Worm (Caenorhabditis elegans) whole organism, L1 larva: ENCODE measurements around the gene col-168.

ENCODE experiments used
- C16A3.4 ChIP-seq: fragments of 150-350 bp; optimal IDR thresholded peaks from 2 replicates; lab custom pipeline; 2014; ENCODE audit warnings: missing biosample characterization, missing genetic modification characterization
- Y116A8C.19 ChIP-seq: sonication (generic microtip); optimal IDR thresholded peaks from 2 replicates; lab custom pipeline; 2016; ENCODE audit warnings: missing compliant biosample characterization, missing genetic modification characterization, borderline replicate concordance
- aha-1 ChIP-seq: fragments of 150-350 bp; optimal IDR thresholded peaks from 2 replicates; lab custom pipeline; 2014; ENCODE audit warnings: missing biosample characterization, missing genetic modification characterization
- aly-2 ChIP-seq: fragments of 150-350 bp; optimal IDR thresholded peaks from 2 replicates; lab custom pipeline; 2014; ENCODE audit warnings: missing biosample characterization, missing genetic modification characterization
- ceh-88 ChIP-seq: fragments of 200-800 bp; sonication (Bioruptor generic); IDR thresholded peaks from 2 replicates; pipeline ENCODE4 v1.3.6; 2022; ENCODE audit warnings: missing genetic modification characterization, missing compliant biosample characterization
- ces-1 ChIP-seq: fragments of 150-350 bp; optimal IDR thresholded peaks from 2 replicates; lab custom pipeline; 2014; ENCODE audit warnings: missing biosample characterization, missing genetic modification reagents, missing genetic modification characterization
- dpl-1 ChIP-seq, 3 experiments: fragments of 150-350 bp in 2 of 3; sonication (generic microtip) in 1 of 3; optimal IDR thresholded peaks; 2 replicates each; lab custom pipeline; 2014 to 2017; ENCODE audit warnings: missing biosample characterization in 3 of 3, missing genetic modification characterization in 3 of 3, missing genetic modification reagents in 3 of 3
- dsc-1 ChIP-seq: sonication (generic microtip); optimal IDR thresholded peaks from 2 replicates; lab custom pipeline; 2016; ENCODE audit warnings: mild to moderate bottlenecking, missing genetic modification characterization, missing compliant biosample characterization
- efl-1 ChIP-seq, 4 experiments: fragments of 150-350 bp; optimal IDR thresholded peaks in 3 of 4; peaks in 1 of 4; 1 replicate in 1 of 4; 2 replicates in 3 of 4; lab custom pipeline; 2014; ENCODE audit warnings: missing biosample characterization in 2 of 4, missing genetic modification characterization in 2 of 4, missing genetic modification reagents in 2 of 4
- egl-13 ChIP-seq: sonication (generic microtip); optimal IDR thresholded peaks from 2 replicates; lab custom pipeline; 2016; ENCODE audit warnings: missing genotype, missing genetic modification reagents, missing genetic modification characterization, missing compliant biosample characterization
- elt-2 ChIP-seq: sonication (generic microtip); optimal IDR thresholded peaks from 2 replicates; lab custom pipeline; 2016; ENCODE audit warnings: missing genetic modification characterization, mild to moderate bottlenecking, inconsistent platforms, missing compliant biosample characterization, missing genetic modification reagents
- fkh-10 ChIP-seq: sonication (generic microtip); optimal IDR thresholded peaks from 2 replicates; lab custom pipeline; 2017; ENCODE audit warnings: missing biosample characterization, missing genetic modification reagents, missing genetic modification characterization
- fkh-4 ChIP-seq: sonication (generic microtip); optimal IDR thresholded peaks from 2 replicates; lab custom pipeline; 2016; ENCODE audit warnings: missing compliant biosample characterization, missing genetic modification characterization, borderline replicate concordance
- fos-1 ChIP-seq: fragments of 150-350 bp; optimal IDR thresholded peaks from 2 replicates; lab custom pipeline; 2014; ENCODE audit warnings: missing biosample characterization, missing genetic modification characterization
- grh-1 ChIP-seq: fragments of 200-800 bp; sonication (Bioruptor generic); IDR thresholded peaks from 2 replicates; pipeline ENCODE4 v1.3.6; 2022; ENCODE audit warnings: missing genetic modification reagents, missing genetic modification characterization, missing compliant biosample characterization
- hpl-2 ChIP-seq: fragments of 150-350 bp; optimal IDR thresholded peaks from 2 replicates; lab custom pipeline; 2014; ENCODE audit warnings: missing biosample characterization, missing genetic modification reagents, missing genetic modification characterization
- irx-1 ChIP-seq: sonication (generic microtip); optimal IDR thresholded peaks from 2 replicates; lab custom pipeline; 2016; ENCODE audit warnings: missing genetic modification characterization, missing compliant biosample characterization
- isw-1 ChIP-seq: fragments of 200-800 bp; sonication (Bioruptor generic); IDR thresholded peaks from 2 replicates; pipeline ENCODE4 v1.3.6; 2022; ENCODE audit warnings: missing genetic modification characterization, missing compliant biosample characterization
- lin-13 ChIP-seq: fragments of 150-350 bp; optimal IDR thresholded peaks from 2 replicates; lab custom pipeline; 2014; ENCODE audit warnings: missing biosample characterization, missing genetic modification reagents, missing genetic modification characterization
- lin-35 ChIP-seq, 2 experiments: fragments of 150-350 bp; optimal IDR thresholded peaks; 2 replicates each; lab custom pipeline; 2014; ENCODE audit warnings: missing biosample characterization in 2 of 2, missing genetic modification characterization in 2 of 2, missing genetic modification reagents in 2 of 2
- lir-3 ChIP-seq: sonication (generic microtip); optimal IDR thresholded peaks from 2 replicates; lab custom pipeline; 2016; ENCODE audit warnings: mild to moderate bottlenecking, missing genetic modification characterization, moderate library complexity, missing compliant biosample characterization; ENCODE audit not compliant: poor library complexity
- lsy-2 ChIP-seq, 2 experiments: fragments of 150-350 bp; optimal IDR thresholded peaks; 2 replicates each; lab custom pipeline; 2014; ENCODE audit warnings: missing biosample characterization in 2 of 2, missing genetic modification characterization in 2 of 2
- mab-9 ChIP-seq: fragments of 200-800 bp; sonication (Bioruptor generic); IDR thresholded peaks from 2 replicates; pipeline ENCODE4 v1.3.6; 2022; ENCODE audit warnings: missing genetic modification reagents, missing genetic modification characterization, missing compliant biosample characterization
- mdl-1 ChIP-seq, 2 experiments: fragments of 150-350 bp; optimal IDR thresholded peaks; 2 replicates each; lab custom pipeline; 2014 to 2017; ENCODE audit warnings: missing biosample characterization in 2 of 2, missing genetic modification characterization in 2 of 2, inconsistent platforms in 1 of 2
- mef-2 ChIP-seq: fragments of 150-350 bp; optimal IDR thresholded peaks from 2 replicates; lab custom pipeline; 2014; ENCODE audit warnings: missing biosample characterization, missing genetic modification characterization
- nhr-12 ChIP-seq: sonication (generic microtip); optimal IDR thresholded peaks from 2 replicates; lab custom pipeline; 2017; ENCODE audit warnings: missing biosample characterization, missing genetic modification characterization
- nhr-20 ChIP-seq: sonication (generic microtip); optimal IDR thresholded peaks from 2 replicates; lab custom pipeline; 2016; ENCODE audit warnings: mild to moderate bottlenecking, missing genetic modification characterization, missing compliant biosample characterization
- nhr-47 ChIP-seq: sonication (generic microtip); optimal IDR thresholded peaks from 2 replicates; lab custom pipeline; 2016; ENCODE audit warnings: mild to moderate bottlenecking, missing genetic modification characterization, moderate library complexity, missing compliant biosample characterization
- nhr-71 ChIP-seq: sonication (generic microtip); optimal IDR thresholded peaks from 2 replicates; lab custom pipeline; 2016; ENCODE audit warnings: mild to moderate bottlenecking, missing genetic modification characterization, moderate library complexity, missing compliant biosample characterization
- nhr-76 ChIP-seq: sonication (generic microtip); optimal IDR thresholded peaks from 2 replicates; lab custom pipeline; 2017; ENCODE audit warnings: missing biosample characterization, missing genetic modification characterization
- nhr-85 ChIP-seq: sonication (generic microtip); peaks from one replicate; lab custom pipeline; 2016; ENCODE audit warnings: missing genetic modification characterization, inconsistent platforms, missing compliant biosample characterization
- nhr-90 ChIP-seq: sonication (generic microtip); optimal IDR thresholded peaks from 2 replicates; lab custom pipeline; 2016; ENCODE audit warnings: mild to moderate bottlenecking, missing genetic modification characterization, missing compliant biosample characterization; ENCODE audit not compliant: poor library complexity
- pag-3 ChIP-seq: sonication (generic microtip); optimal IDR thresholded peaks from 2 replicates; lab custom pipeline; 2017; ENCODE audit warnings: missing genetic modification characterization, mild to moderate bottlenecking, missing compliant biosample characterization, antibody characterized with exemption, borderline replicate concordance; ENCODE audit not compliant: insufficient read depth
- pax-3 ChIP-seq: fragments of 200-800 bp; sonication (Bioruptor generic); optimal IDR thresholded peaks from 2 replicates; lab custom pipeline; 2018; ENCODE audit warnings: mild to moderate bottlenecking, missing genetic modification characterization, moderate library complexity, missing compliant biosample characterization
- pqm-1 ChIP-seq: sonication (generic microtip); optimal IDR thresholded peaks from 3 replicates; lab custom pipeline; 2017; ENCODE audit warnings: missing biosample characterization, missing genetic modification characterization
- skn-1 ChIP-seq: fragments of 150-350 bp; optimal IDR thresholded peaks from 2 replicates; lab custom pipeline; 2014; ENCODE audit warnings: missing biosample characterization, missing genetic modification characterization
- sptf-1 ChIP-seq: fragments of 150-350 bp; optimal IDR thresholded peaks from 2 replicates; lab custom pipeline; 2014; ENCODE audit warnings: missing biosample characterization, missing genetic modification characterization
- swsn-7 ChIP-seq: sonication (generic microtip); optimal IDR thresholded peaks from 2 replicates; lab custom pipeline; 2016; ENCODE audit warnings: missing genetic modification characterization, missing compliant biosample characterization
- tlp-1 ChIP-seq: fragments of 150-350 bp; optimal IDR thresholded peaks from 2 replicates; lab custom pipeline; 2014; ENCODE audit warnings: missing biosample characterization, missing genetic modification characterization
- unc-98 ChIP-seq: fragments of 200-800 bp; sonication (Bioruptor generic); IDR thresholded peaks from 2 replicates; pipeline ENCODE4 v1.3.6; 2022; ENCODE audit warnings: missing genetic modification characterization, missing compliant biosample characterization

col-168 gene

ce11 chrX:6337951-6338350 lies 11.8 kb downstream of the col-168 start, which contains the start of gene C03B1.13:
Gene C03B1.13, minus strand, starts transcription at chrX:6338051.
- TF ChIP-seq grh-1 (GFP tag; lab: Robert Waterston, UW): no peak
- TF ChIP-seq fos-1 (tag; lab: Kevin White, UChicago): no peak
- no peak for TF ChIP-seq sptf-1 (tag; lab: Kevin White, UChicago)
- no peak for TF ChIP-seq pax-3 (tag; lab: Kevin White, UChicago)
- no peak for TF ChIP-seq nhr-71 (tag; lab: Kevin White, UChicago)
- no peak for TF ChIP-seq swsn-7 (tag; lab: Kevin White, UChicago)
- no peak for TF ChIP-seq nhr-20 (tag; lab: Kevin White, UChicago)
- TF ChIP-seq irx-1 (tag; lab: Kevin White, UChicago): no peak
- no peak for TF ChIP-seq ceh-88 (GFP tag; lab: Robert Waterston, UW)
- no peak for TF ChIP-seq nhr-47 (tag; lab: Kevin White, UChicago)
- TF ChIP-seq elt-2 (tag; lab: Kevin White, UChicago): no peak

ce11 chrX:6338446-6338845 lies 12.3 kb downstream of the col-168 start:
- TF ChIP-seq nhr-20 (tag; lab: Kevin White, UChicago) (peak; percentile 41), tlp-1 (peak; percentile 15), elt-2 (tag; lab: Kevin White, UChicago) (peak; percentile 95), unc-98 (no peak), aly-2 (tag; lab: Kevin White, UChicago) (no peak), efl-1 (optimal IDR thresholded peaks at IDR 0.05; lab: Kevin White, UChicago) (no peak), efl-1 (GFP tag; optimal IDR thresholded peaks at IDR 0.05 in 1 of 2; lab: Kevin White, UChicago) (peak in 1 of 2 experiments; percentile 38), pqm-1 (tag; lab: Kevin White, UChicago) (peak; percentile 20), nhr-71 (tag; lab: Kevin White, UChicago) (peak; percentile 15), nhr-90 (tag; lab: Kevin White, UChicago) (peak; percentile 38), lin-35 (GFP tag; optimal IDR thresholded peaks at IDR 0.05; lab: Kevin White, UChicago) (peak in 1 of 2 experiments; percentile 45)
- TF ChIP-seq, all 84 proteins: peak for 8

- TF ChIP-seq fkh-10 (GFP tag; lab: Kevin White, UChicago) (no peak), nhr-76 (tag; lab: Kevin White, UChicago) (no peak), lir-3 (no peak), nhr-20 (tag; lab: Kevin White, UChicago) (no peak), ces-1 (GFP tag; lab: Kevin White, UChicago) (no peak), Y116A8C.19 (no peak), isw-1 (GFP tag; lab: Robert Waterston, UW) (no peak), dpl-1 (GFP tag; optimal IDR thresholded peaks at IDR 0.05; lab: Kevin White, UChicago) (no peak), aly-2 (tag; lab: Kevin White, UChicago) (no peak), lsy-2 (tag; optimal IDR thresholded peaks at IDR 0.05; lab: Kevin White, UChicago) (no peak), C16A3.4 (tag; lab: Kevin White, UChicago) (no peak), swsn-7 (tag; lab: Kevin White, UChicago) (no peak), mab-9 (GFP tag; lab: Robert Waterston, UW) (no peak), egl-13 (tag; lab: Kevin White, UChicago) (no peak), aha-1 (tag; lab: Kevin White, UChicago) (no peak), nhr-47 (tag; lab: Kevin White, UChicago) (no peak), mef-2 (tag; lab: Kevin White, UChicago) (no peak), unc-98 (no peak), nhr-85 (tag; lab: Kevin White, UChicago) (no peak)
Observed at ce11 chrX:6341513-6341912, 15.3 kb downstream of the col-168 start, which contains the start of gene C03B1.7. Gene C03B1.7, plus strand, starts transcription at chrX:6341813.

ce11 chrX:6345785-6346184 lies 19.6 kb downstream of the col-168 start:
- TF ChIP-seq nhr-12 (no peak), grh-1 (GFP tag; lab: Robert Waterston, UW) (no peak), nhr-47 (tag; lab: Kevin White, UChicago) (no peak), nhr-90 (tag; lab: Kevin White, UChicago) (no peak), nhr-85 (tag; lab: Kevin White, UChicago) (no peak), pag-3 (tag; lab: Kevin White, UChicago) (no peak), hpl-2 (GFP tag; lab: Kevin White, UChicago) (no peak), isw-1 (GFP tag; lab: Robert Waterston, UW) (no peak), skn-1 (tag; lab: Kevin White, UChicago) (no peak), lin-13 (GFP tag; lab: Kevin White, UChicago) (no peak), mef-2 (tag; lab: Kevin White, UChicago) (no peak), dsc-1 (tag; lab: Kevin White, UChicago) (no peak), fkh-4 (no peak), mdl-1 (tag; optimal IDR thresholded peaks at IDR 0.05; lab: Kevin White, UChicago) (no peak)
